Worm (Caenorhabditis elegans) whole organism, L3 larva: ENCODE measurements around the gene lec-8.

Experiments
- R02D3.7 ChIP-seq: fragments of 150-350 bp; optimal IDR thresholded peaks from 2 replicates; lab custom pipeline; 2014; ENCODE audit warnings: missing biosample characterization, missing genetic modification characterization
- ZK546.5 ChIP-seq: sonication (generic microtip); optimal IDR thresholded peaks from 2 replicates; lab custom pipeline; 2017; ENCODE audit warnings: missing biosample characterization, missing genetic modification characterization
- aly-2 ChIP-seq: fragments of 150-350 bp; optimal IDR thresholded peaks from 2 replicates; lab custom pipeline; 2014; ENCODE audit warnings: missing biosample characterization, missing genetic modification characterization
- ama-1 ChIP-seq: fragments of 150-350 bp; optimal IDR thresholded peaks from 2 replicates; lab custom pipeline; 2018
- ceh-16 ChIP-seq: sonication (generic microtip); optimal IDR thresholded peaks from 2 replicates; lab custom pipeline; 2017; ENCODE audit warnings: missing biosample characterization, missing genetic modification characterization
- ceh-28 ChIP-seq: fragments of 150-350 bp; optimal IDR thresholded peaks from 2 replicates; lab custom pipeline; 2014; ENCODE audit warnings: missing biosample characterization, missing genetic modification reagents, missing genetic modification characterization
- ceh-82 ChIP-seq: fragments of 150-350 bp; optimal IDR thresholded peaks from 2 replicates; lab custom pipeline; 2014; ENCODE audit warnings: missing biosample characterization, missing genetic modification characterization
- ceh-9 ChIP-seq: sonication (generic microtip); optimal IDR thresholded peaks from 2 replicates; lab custom pipeline; 2018; ENCODE audit warnings: missing biosample characterization, missing genetic modification characterization
- daf-12 ChIP-seq: fragments of 150-350 bp; optimal IDR thresholded peaks from 2 replicates; lab custom pipeline; 2014; ENCODE audit warnings: missing biosample characterization, missing genetic modification reagents, missing genetic modification characterization
- egl-27 ChIP-seq: sonication (generic microtip); optimal IDR thresholded peaks from 4 replicates; lab custom pipeline; 2017; ENCODE audit warnings: missing biosample characterization, missing genetic modification reagents, missing genetic modification characterization
- egl-5 ChIP-seq: fragments of 150-350 bp; optimal IDR thresholded peaks from 2 replicates; lab custom pipeline; 2017; ENCODE audit warnings: missing biosample characterization, missing genetic modification reagents, missing genetic modification characterization, inconsistent platforms
- elt-1 ChIP-seq: fragments of 150-350 bp; optimal IDR thresholded peaks from 2 replicates; lab custom pipeline; 2014; ENCODE audit warnings: missing biosample characterization, missing genetic modification characterization
- elt-2 ChIP-seq: sonication (generic microtip); optimal IDR thresholded peaks from 2 replicates; lab custom pipeline; 2016; ENCODE audit warnings: missing genetic modification reagents, mild to moderate bottlenecking, missing genetic modification characterization, missing compliant biosample characterization
- elt-3 ChIP-seq, 3 experiments: fragments of 150-350 bp in 1 of 3; sonication (generic microtip) in 2 of 3; optimal IDR thresholded peaks; 2 replicates in 2 of 3; 4 replicates in 1 of 3; lab custom pipeline; 2014 to 2017; ENCODE audit warnings: missing biosample characterization in 3 of 3, missing genetic modification characterization in 3 of 3
- eor-1 ChIP-seq, 2 experiments: fragments of 150-350 bp; optimal IDR thresholded peaks; 2 replicates each; lab custom pipeline; 2014 to 2018; ENCODE audit warnings: missing biosample characterization in 2 of 2, missing genetic modification characterization in 2 of 2
- fkh-10 ChIP-seq: sonication (generic microtip); optimal IDR thresholded peaks from 2 replicates; lab custom pipeline; 2017; ENCODE audit warnings: missing biosample characterization, missing genetic modification reagents, missing genetic modification characterization
- fos-1 ChIP-seq: fragments of 150-350 bp; optimal IDR thresholded peaks from 2 replicates; lab custom pipeline; 2014; ENCODE audit warnings: missing biosample characterization, missing genetic modification characterization
- hmg-11 ChIP-seq: sonication (generic microtip); optimal IDR thresholded peaks from 2 replicates; lab custom pipeline; 2016; ENCODE audit warnings: missing genetic modification characterization, missing compliant biosample characterization
- jun-1 ChIP-seq: fragments of 150-350 bp; optimal IDR thresholded peaks from 2 replicates; lab custom pipeline; 2014; ENCODE audit warnings: missing biosample characterization, missing genetic modification reagents, missing genetic modification characterization
- lin-15B ChIP-seq: fragments of 150-350 bp; optimal IDR thresholded peaks from 2 replicates; lab custom pipeline; 2014; ENCODE audit warnings: missing biosample characterization, missing genetic modification characterization
- lin-39 ChIP-seq: fragments of 150-350 bp; optimal IDR thresholded peaks from 2 replicates; lab custom pipeline; 2018; ENCODE audit warnings: missing biosample characterization, missing genetic modification reagents, missing genetic modification characterization
- lsy-12 ChIP-seq: sonication (generic microtip); optimal IDR thresholded peaks from 2 replicates; lab custom pipeline; 2016; ENCODE audit warnings: mild to moderate bottlenecking, missing genetic modification characterization, missing compliant biosample characterization
- mdl-1 ChIP-seq: fragments of 150-350 bp; optimal IDR thresholded peaks from 2 replicates; lab custom pipeline; 2014; ENCODE audit warnings: missing biosample characterization, missing genetic modification characterization
- mml-1 ChIP-seq: fragments of 150-350 bp; sonication (generic microtip); optimal IDR thresholded peaks from 3 replicates; lab custom pipeline; 2014; ENCODE audit warnings: missing biosample characterization, missing genetic modification characterization
- nfya-1 ChIP-seq: sonication (generic microtip); optimal IDR thresholded peaks from 2 replicates; lab custom pipeline; 2017; ENCODE audit warnings: missing genetic modification characterization, mild to moderate bottlenecking, missing compliant biosample characterization, antibody characterized with exemption, moderate library complexity; ENCODE audit not compliant: insufficient read depth
- nhr-11 ChIP-seq: fragments of 150-350 bp; optimal IDR thresholded peaks from 2 replicates; lab custom pipeline; 2014; ENCODE audit warnings: missing biosample characterization, missing genetic modification characterization
- nhr-12 ChIP-seq: fragments of 150-350 bp; optimal IDR thresholded peaks from 2 replicates; lab custom pipeline; 2014; ENCODE audit warnings: missing biosample characterization, missing genetic modification characterization
- nhr-23 ChIP-seq: fragments of 150-350 bp; optimal IDR thresholded peaks from 2 replicates; lab custom pipeline; 2014; ENCODE audit warnings: missing biosample characterization, missing genetic modification reagents, missing genetic modification characterization
- nhr-237 ChIP-seq: fragments of 150-350 bp; optimal IDR thresholded peaks from 2 replicates; lab custom pipeline; 2014; ENCODE audit warnings: missing biosample characterization, missing genetic modification characterization
- nhr-25 ChIP-seq: sonication (generic microtip); optimal IDR thresholded peaks from 2 replicates; lab custom pipeline; 2017; ENCODE audit warnings: missing biosample characterization, missing genetic modification characterization
- nhr-43 ChIP-seq: sonication (generic microtip); optimal IDR thresholded peaks from 2 replicates; lab custom pipeline; 2016; ENCODE audit warnings: mild to moderate bottlenecking, missing genetic modification characterization, missing compliant biosample characterization; ENCODE audit not compliant: poor library complexity, severe bottlenecking
- nhr-67 ChIP-seq: fragments of 150-350 bp; optimal IDR thresholded peaks from 2 replicates; lab custom pipeline; 2014; ENCODE audit warnings: missing biosample characterization, missing genetic modification characterization
- nhr-76 ChIP-seq: fragments of 150-350 bp; sonication (generic microtip); optimal IDR thresholded peaks from 5 replicates; lab custom pipeline; 2014; ENCODE audit warnings: missing biosample characterization, missing genetic modification characterization
- nhr-77 ChIP-seq: fragments of 150-350 bp; optimal IDR thresholded peaks from 2 replicates; lab custom pipeline; 2014; ENCODE audit warnings: missing biosample characterization, missing genetic modification characterization
- pha-4 ChIP-seq: fragments of 150-350 bp; optimal IDR thresholded peaks from 2 replicates; lab custom pipeline; 2014; ENCODE audit warnings: missing biosample characterization, missing genetic modification reagents, missing genetic modification characterization
- pqm-1 ChIP-seq: fragments of 150-350 bp; optimal IDR thresholded peaks from 2 replicates; lab custom pipeline; 2017; ENCODE audit warnings: missing biosample characterization, missing genetic modification characterization, inconsistent platforms
- sea-2 ChIP-seq: fragments of 150-350 bp; sonication (generic microtip); optimal IDR thresholded peaks from 4 replicates; lab custom pipeline; 2014; ENCODE audit warnings: missing biosample characterization, missing genetic modification reagents, missing genetic modification characterization
- skn-1 ChIP-seq: fragments of 150-350 bp; optimal IDR thresholded peaks from 2 replicates; lab custom pipeline; 2014; ENCODE audit warnings: missing biosample characterization, missing genetic modification characterization
- snpc-4 ChIP-seq: fragments of 150-350 bp; optimal IDR thresholded peaks from 2 replicates; lab custom pipeline; 2014; ENCODE audit warnings: missing biosample characterization, missing genetic modification characterization
- tbx-2 ChIP-seq: sonication (generic microtip); optimal IDR thresholded peaks from 2 replicates; lab custom pipeline; 2016; ENCODE audit warnings: mild to moderate bottlenecking, missing genetic modification characterization, missing compliant biosample characterization
- unc-62 ChIP-seq: fragments of 150-350 bp; sonication (generic microtip); optimal IDR thresholded peaks from 4 replicates; lab custom pipeline; 2014; ENCODE audit warnings: missing biosample characterization, missing genetic modification reagents, missing genetic modification characterization
- zag-1 ChIP-seq: fragments of 150-350 bp; optimal IDR thresholded peaks from 2 replicates; lab custom pipeline; 2014; ENCODE audit warnings: missing biosample characterization, missing genetic modification characterization
- ztf-11 ChIP-seq: fragments of 150-350 bp; optimal IDR thresholded peaks from 2 replicates; lab custom pipeline; 2014; ENCODE audit warnings: missing biosample characterization, missing genetic modification characterization

Gene lec-8

DNA sequence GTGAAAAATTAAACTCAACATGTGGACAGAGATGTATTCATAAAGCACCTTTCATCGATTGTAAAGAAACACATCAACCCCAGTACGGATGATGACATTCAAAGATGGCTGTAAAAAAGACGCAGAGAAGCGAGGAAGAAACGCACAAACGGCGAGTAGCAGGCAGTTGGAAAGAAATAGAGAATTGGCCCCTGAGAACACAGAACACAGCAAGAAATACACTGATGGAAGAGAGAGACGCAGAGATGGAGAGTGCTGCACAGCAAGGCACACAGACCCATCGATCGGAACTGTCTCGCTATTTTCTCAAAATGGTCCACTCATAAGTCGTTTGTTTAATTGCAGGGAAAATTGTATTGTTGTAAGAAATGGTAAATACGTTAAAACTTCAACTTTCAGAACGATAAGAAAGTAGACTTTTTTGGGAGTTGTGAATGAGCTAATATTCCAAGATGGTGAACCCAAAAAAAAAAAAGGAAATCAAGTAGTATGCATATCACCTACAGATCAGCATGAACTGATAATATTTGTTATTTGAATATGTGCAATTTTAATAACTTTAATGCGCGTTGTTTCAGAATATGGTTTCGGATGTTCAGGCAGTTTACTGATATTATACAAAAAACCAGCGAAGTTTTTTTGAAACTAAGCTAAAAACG is 27.6 kb upstream of the lec-8 start (continued):
- TF ChIP-seq nhr-25 (tag; lab: Kevin White, UChicago) (peak; percentile 70), elt-1 (tag; lab: Kevin White, UChicago) (no peak), jun-1 (tag; lab: Kevin White, UChicago) (peak; percentile 77), egl-27 (no peak), R02D3.7 (tag; lab: Kevin White, UChicago) (no peak), nhr-43 (no peak), tbx-2 (tag; lab: Kevin White, UChicago) (no peak), elt-2 (peak; percentile 69)

DNA sequence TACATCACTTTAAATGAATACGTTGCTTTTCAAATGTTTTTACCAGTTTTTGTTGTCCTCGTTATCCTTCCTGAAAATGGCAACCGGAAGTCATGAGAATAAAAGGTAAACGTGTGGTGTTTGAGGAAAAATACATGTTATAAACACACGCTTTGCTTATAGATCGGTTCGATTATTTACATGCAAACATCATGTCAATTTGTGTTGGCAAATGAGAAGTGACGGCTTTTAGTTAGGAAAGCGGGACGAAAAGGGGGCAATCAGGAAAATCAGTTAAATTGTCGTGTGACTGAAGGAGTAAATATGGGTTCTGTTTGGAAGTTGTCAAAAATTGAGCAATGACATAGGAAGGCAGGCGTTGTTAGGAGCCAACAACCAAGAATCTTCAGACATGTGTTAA is 19.2 kb upstream of the lec-8 start, which contains the start of gene rrc-1:
TSS of gene rrc-1 (minus strand) at position 74 of the 400 bp plus-strand sequence.
- TF ChIP-seq eor-1 (tag; optimal IDR thresholded peaks at IDR 0.05; lab: Kevin White, UChicago) (no peak), nhr-12 (tag; lab: Kevin White, UChicago) (no peak), pha-4 (tag; lab: Kevin White, UChicago) (no peak), mdl-1 (tag; lab: Kevin White, UChicago) (no peak), R02D3.7 (tag; lab: Kevin White, UChicago) (no peak), nhr-25 (tag; lab: Kevin White, UChicago) (no peak), ama-1 (lab: Kevin White, UChicago) (no peak), nhr-23 (tag; lab: Kevin White, UChicago) (no peak), egl-27 (no peak), nhr-67 (tag; lab: Kevin White, UChicago) (no peak), aly-2 (no peak), elt-1 (tag; lab: Kevin White, UChicago) (no peak), tbx-2 (tag; lab: Kevin White, UChicago) (no peak), elt-3 (tag; optimal IDR thresholded peaks at IDR 0.05; lab: Kevin White, UChicago) (no peak), nhr-76 (no peak), nhr-77 (tag; lab: Kevin White, UChicago) (no peak)

DNA sequence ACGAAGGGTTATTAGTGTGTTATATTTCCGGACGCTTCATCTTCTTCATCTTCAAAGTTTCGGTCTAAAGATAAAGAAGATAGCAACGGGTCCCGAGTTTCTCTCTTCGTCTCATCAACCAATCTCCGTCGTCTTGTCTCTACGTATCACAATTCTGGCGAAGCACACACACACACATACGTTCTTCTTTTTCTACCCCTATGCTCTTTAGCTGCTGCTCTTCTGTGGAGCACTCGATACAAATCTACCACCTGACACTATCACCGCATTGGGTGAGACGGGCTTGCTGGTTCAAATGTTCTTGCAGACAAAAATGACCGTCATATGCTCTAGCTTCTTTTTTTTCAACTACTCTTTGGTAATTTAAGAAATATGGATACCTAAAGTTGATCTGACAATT is 18.0 kb upstream of the lec-8 start:
- TF ChIP-seq nfya-1 (tag; lab: Kevin White, UChicago) (peak; percentile 32), sea-2 (no peak), R02D3.7 (tag; lab: Kevin White, UChicago) (no peak), mml-1 (no peak), unc-62 (GFP tag; lab: Kevin White, UChicago) (no peak), nhr-25 (tag; lab: Kevin White, UChicago) (no peak), nhr-12 (tag; lab: Kevin White, UChicago) (no peak)

DNA sequence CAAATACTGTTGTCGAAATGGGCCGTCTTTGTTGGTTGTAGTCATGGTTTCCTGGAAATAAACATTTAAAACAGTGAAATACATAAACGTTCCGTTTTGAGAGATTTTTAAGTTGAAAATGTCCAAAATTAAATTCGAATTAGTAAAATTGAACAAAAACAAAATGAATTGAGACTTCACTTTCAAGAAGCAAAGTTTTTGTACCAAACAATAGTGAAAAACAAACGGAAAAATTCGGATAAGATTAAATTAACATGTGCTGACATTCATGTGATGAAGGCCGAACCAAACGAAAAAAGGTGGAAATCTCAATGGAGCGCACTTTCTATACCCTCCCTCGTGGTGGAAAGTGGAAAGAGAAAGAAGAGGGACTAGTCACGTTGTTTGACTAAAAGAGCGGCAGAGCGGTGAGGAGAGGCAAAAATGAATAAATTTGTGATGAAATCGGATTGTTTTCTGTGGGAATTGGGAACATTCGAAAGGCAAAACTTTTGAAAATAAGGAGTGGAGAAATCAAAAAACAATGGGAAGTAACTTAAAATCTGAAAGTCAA is 12.3 kb upstream of the lec-8 start, which contains the start of gene ipla-2:
TSS of gene ipla-2 (minus strand) at position 51 of the 553 bp plus-strand sequence.
- TF ChIP-seq daf-12 (no peak), lin-39 (tag; lab: Kevin White, UChicago) (peak; percentile 47), tbx-2 (tag; lab: Kevin White, UChicago) (no peak), nhr-76 (no peak), nhr-25 (tag; lab: Kevin White, UChicago) (peak; percentile 66), aly-2 (no peak), nhr-11 (tag; lab: Kevin White, UChicago) (no peak), nhr-77 (tag; lab: Kevin White, UChicago) (no peak), nhr-12 (tag; lab: Kevin White, UChicago) (no peak), ztf-11 (no peak), ceh-28 (tag; lab: Kevin White, UChicago) (no peak), ceh-82 (tag; lab: Kevin White, UChicago) (no peak), egl-5 (tag; lab: Kevin White, UChicago) (no peak), zag-1 (tag; lab: Kevin White, UChicago) (no peak), elt-1 (tag; lab: Kevin White, UChicago) (no peak), R02D3.7 (tag; lab: Kevin White, UChicago) (no peak), snpc-4 (tag; lab: Kevin White, UChicago) (peak; percentile 68), ceh-16 (tag; lab: Kevin White, UChicago) (no peak), ZK546.5 (tag; lab: Kevin White, UChicago) (no peak), fos-1 (tag; lab: Kevin White, UChicago) (no peak), fkh-10 (GFP tag; lab: Kevin White, UChicago) (peak; percentile 74), lsy-12 (tag; lab: Kevin White, UChicago) (no peak), unc-62 (GFP tag; lab: Kevin White, UChicago) (no peak), nhr-67 (tag; lab: Kevin White, UChicago) (no peak), pha-4 (tag; lab: Kevin White, UChicago) (peak; percentile 71), nhr-237 (tag; lab: Kevin White, UChicago) (no peak), pqm-1 (peak; percentile 46), nfya-1 (tag; lab: Kevin White, UChicago) (peak; percentile 75), egl-27 (no peak), mdl-1 (tag; lab: Kevin White, UChicago) (peak; percentile 23), skn-1 (tag; lab: Kevin White, UChicago) (peak; percentile 51), hmg-11 (tag; lab: Kevin White, UChicago) (peak; percentile 56), mml-1 (no peak), elt-3 (tag; optimal IDR thresholded peaks at IDR 0.05; lab: Kevin White, UChicago) (no peak), ceh-9 (tag; lab: Kevin White, UChicago) (no peak), lin-15B (peak; percentile 75)
